Worm (Caenorhabditis elegans) whole organism, dauer: ENCODE data around the gene istr-1.

Experiments
- unc-62 ChIP-seq: sonication (generic microtip); optimal IDR thresholded peaks from 2 replicates; lab custom pipeline; 2017; ENCODE audit warnings: missing biosample characterization, missing genetic modification reagents, missing genetic modification characterization

Gene istr-1

DNA sequence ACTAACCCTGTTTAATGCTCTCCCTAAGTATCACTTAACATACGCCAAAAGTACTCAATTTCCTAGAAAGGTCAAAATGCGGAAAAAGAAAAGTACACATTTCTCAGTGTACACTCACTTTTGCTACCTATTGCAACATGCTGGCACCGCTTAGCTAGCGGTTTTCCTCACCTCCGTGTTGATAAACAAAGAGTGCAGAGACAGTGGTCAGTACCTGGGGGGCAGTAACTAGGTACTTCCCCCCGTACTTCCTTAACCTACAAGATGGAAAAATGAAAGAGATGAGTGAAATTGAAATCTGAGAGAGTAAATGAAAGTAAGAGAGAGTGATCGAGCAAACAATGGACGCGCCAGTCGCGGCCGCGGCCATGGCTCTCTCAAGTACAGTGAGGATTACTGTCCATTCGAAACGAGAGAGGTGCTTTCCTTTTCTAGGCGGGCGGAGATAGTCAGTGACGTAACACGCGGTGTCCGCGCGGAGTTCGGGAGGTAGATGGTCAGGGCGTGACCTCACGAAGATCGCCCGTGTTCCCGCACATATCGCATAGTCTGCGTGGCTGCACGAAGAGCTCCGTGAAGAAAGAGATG, 38.6 kb downstream of the istr-1 start, which contains the start of gene cky-1:
Gene cky-1 (plus strand): TSS at position 538 of the 588 bp plus-strand sequence.
- no peak for TF ChIP-seq unc-62

DNA sequence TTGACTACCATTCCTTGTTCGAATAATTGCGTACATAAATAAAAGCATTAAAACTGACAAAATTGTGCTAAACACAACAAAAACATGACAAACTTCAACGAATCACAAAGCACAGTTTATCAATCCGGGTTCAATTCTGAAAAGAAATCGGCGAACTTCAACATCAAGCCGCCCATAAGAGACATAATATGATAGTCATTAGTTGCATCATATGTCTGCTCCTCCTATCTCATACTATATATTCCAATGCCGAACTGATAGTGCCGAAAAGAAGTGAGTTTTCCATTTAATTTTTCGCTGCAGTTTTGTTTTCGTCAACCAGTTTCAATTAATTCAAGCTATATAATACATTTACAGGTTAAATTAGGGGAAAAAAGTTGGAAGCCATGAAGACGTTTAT, 44.0 kb downstream of the istr-1 start, which contains the start of gene hrg-7:
Gene hrg-7 (plus strand): TSS at position 358 of the 400 bp plus-strand sequence.
- no peak for TF ChIP-seq unc-62

DNA sequence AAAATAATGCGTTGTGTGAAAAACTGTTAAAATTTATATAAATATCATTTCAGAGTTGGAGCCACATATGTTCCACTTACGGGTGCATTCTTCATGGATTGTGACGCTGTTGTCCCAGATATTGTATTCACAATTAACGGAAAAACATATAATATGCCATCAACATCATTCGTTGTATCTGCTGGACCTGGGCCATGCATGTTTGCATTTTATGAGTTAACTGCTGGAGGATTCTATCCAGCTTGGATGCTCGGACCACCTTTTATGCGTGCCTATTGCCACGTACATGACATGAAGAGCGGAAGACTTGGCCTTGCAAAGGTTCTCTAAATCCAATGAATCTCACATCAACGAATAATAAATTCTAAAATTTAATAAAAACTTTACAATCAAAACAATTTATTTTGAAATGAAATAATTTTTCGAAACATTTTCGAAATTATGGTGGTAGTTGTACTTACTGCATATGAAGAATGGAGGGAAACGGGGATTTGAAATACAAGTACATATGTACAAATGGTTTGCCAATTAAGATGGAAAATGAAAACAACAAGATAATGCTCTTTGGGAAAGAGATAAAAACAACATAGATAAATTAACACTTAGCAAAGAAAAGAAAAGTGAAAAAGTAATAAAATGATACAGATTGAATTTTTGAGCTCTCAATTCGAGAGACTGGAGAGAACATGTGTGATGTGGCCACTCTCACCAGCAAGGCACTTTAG, 46.3 kb downstream of the istr-1 start:
- no peak for TF ChIP-seq unc-62

ce11 chrV:12744979-12745378, 47.3 kb downstream of the istr-1 start, which contains the start of gene C15C8.7:
C15C8.7 (minus strand) TSS chrV:12745050.
- no peak for TF ChIP-seq unc-62

DNA sequence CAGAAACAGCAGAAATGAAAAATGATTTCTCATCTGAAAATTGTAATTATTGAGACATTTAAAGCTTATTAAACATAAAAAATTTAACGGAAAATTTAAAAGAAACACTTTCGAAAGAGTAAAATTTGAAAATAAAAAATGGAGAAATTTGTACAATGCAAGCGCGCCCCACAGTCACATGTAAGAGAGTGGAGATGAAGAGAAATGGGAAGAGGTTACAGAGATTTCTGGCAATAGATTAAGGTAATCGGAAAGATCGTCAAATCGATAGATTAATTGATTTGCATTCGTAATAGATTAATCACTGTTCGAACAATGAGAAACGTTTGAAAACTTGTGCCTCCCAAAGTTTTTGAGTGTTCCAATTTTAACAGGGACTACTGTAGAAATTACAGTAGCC, 49.8 kb downstream of the istr-1 start, which contains the start of gene C15C8.4:
Gene C15C8.4 (minus strand): TSS at position 33 of the 400 bp plus-strand sequence.
- no peak for TF ChIP-seq unc-62

DNA sequence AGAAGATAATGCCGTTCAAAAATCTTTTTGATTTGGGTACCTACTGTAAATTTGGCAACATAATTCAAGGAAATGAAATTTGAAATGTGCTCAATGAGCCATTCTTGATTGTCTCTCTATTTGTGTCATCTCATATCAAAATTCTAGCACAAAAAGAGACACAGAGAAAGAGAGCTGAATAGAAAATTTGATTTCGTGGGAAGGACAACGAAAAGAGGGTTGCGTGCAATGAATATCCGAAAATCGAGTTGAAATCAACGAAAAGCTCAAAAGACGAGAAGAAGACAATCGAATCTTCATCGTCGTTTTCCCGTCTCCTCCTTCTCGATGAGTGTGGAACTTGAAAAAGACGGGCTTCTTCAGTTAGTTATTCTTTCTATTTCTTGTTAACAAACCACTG, 50.2 kb downstream of the istr-1 start, which contains the start of gene C15C8.5:
Gene C15C8.5 (plus strand): TSS at position 152 of the 400 bp plus-strand sequence.
- no peak for TF ChIP-seq unc-62

DNA sequence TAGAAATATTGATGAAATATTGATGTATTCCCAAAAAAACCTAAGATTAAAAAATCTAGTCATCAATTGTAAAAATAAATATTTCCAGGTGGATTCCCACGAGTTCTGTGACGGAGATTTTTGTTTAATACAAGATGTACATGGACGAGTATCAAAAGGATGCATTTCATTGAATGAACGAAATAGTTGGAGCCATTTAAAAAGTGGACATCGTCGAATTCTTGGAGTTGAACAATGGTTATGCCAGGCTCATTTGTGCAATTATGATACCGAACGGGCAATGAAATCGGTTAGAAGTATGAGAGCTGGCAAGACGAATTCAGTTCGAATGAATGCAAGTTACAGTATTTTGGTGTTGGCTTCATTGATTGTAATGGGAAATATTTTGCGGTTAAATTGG, 51.9 kb downstream of the istr-1 start:
- TF ChIP-seq unc-62: no peak

DNA sequence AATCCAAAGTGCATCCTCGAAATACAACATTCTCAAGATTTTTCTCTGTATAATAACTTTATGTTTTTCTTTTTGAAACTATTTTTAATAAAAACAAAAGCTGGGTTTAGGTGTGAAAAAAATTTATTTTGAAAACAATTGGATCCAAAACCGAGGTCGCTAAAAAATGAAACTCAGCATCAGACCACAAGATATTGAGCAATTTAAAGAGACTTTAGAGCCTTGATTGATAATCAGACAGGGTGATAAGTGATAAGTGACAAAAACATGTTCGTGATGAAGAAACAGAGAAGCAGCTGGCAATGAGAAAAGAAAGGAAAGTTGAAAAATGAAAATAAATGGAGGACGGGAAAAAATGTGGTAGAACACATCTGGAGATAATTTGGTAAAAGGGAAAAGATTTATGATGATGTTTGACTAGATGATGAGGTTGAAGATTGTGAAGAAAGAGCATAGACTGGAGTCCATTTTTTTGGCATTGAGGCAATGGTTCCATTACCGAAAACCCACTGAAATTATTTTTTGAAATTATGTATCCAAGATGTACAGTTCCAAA, 53.9 kb downstream of the istr-1 start, which contains the start of gene C15C8.6:
Gene C15C8.6 (minus strand): TSS at position 51 of the 556 bp plus-strand sequence.
- TF ChIP-seq unc-62: no peak

ce11 chrV:12752407-12752806, 54.7 kb downstream of the istr-1 start, which contains the start of gene C15C8.8:
C15C8.8 (minus strand) TSS chrV:12752507.
- TF ChIP-seq unc-62: no peak
